Worm (Caenorhabditis elegans): ENCODE measurements around the gene C16A11.7.
A peak's percentile ranks its signal among the peaks of the same experiment; 100 is the strongest.

The C16A11.7 gene

ce11 chrII:4276924-4277323, 20.2 kb upstream of the C16A11.7 start:
- TF ChIP-seq W03F9.2 (tag; optimal IDR thresholded peaks at IDR 0.05) = no peak
- TF ChIP-seq him-1 (tag; optimal IDR thresholded peaks at IDR 0.05) = no peak
- TF ChIP-seq dao-5 (tag; optimal IDR thresholded peaks at IDR 0.05) = no peak

- TF ChIP-seq W03F9.2 (tag; optimal IDR thresholded peaks at IDR 0.05) (no peak), dao-5 (tag; optimal IDR thresholded peaks at IDR 0.05) (no peak)
Measured at ce11 chrII:4275637-4276252, 19.0 kb upstream of the C16A11.7 start, which contains the start of gene npr-42. TSS of gene npr-42 (plus strand) at chrII:4276202.

ce11 chrII:4267711-4268110, 11.0 kb upstream of the C16A11.7 start:
- TF ChIP-seq W03F9.2 (tag; optimal IDR thresholded peaks at IDR 0.05) (no peak), him-1 (tag; optimal IDR thresholded peaks at IDR 0.05) (no peak), dao-5 (tag; optimal IDR thresholded peaks at IDR 0.05) (no peak)

- TF ChIP-seq him-1 (tag; optimal IDR thresholded peaks at IDR 0.05) = no peak
- TF ChIP-seq W03F9.2 (tag; optimal IDR thresholded peaks at IDR 0.05) = no peak
- no peak for TF ChIP-seq dao-5 (tag; optimal IDR thresholded peaks at IDR 0.05)
Measured at ce11 chrII:4258683-4259082, 1.9 kb upstream of the C16A11.7 start, which contains the start of gene clec-135. TSS of gene clec-135 (minus strand) at chrII:4258783.

ce11 chrII:4246897-4247296, 9.9 kb downstream of the C16A11.7 start, which contains the start of gene gpa-11:
TSS of gene gpa-11 (plus strand) at chrII:4247197.
- no peak for TF ChIP-seq dao-5 (tag; optimal IDR thresholded peaks at IDR 0.05)
- TF ChIP-seq him-1 (tag; optimal IDR thresholded peaks at IDR 0.05) = no peak
- TF ChIP-seq W03F9.2 (tag; optimal IDR thresholded peaks at IDR 0.05) = no peak

ce11 chrII:4244959-4245358, 11.8 kb downstream of the C16A11.7 start:
- TF ChIP-seq him-1 (tag; optimal IDR thresholded peaks at IDR 0.05) (no peak), W03F9.2 (tag; optimal IDR thresholded peaks at IDR 0.05) (no peak), dao-5 (tag; optimal IDR thresholded peaks at IDR 0.05) (no peak)

ce11 chrII:4238963-4239362, 17.8 kb downstream of the C16A11.7 start:
- TF ChIP-seq W03F9.2 (tag; optimal IDR thresholded peaks at IDR 0.05) (no peak), dao-5 (tag; optimal IDR thresholded peaks at IDR 0.05) (no peak), him-1 (tag; optimal IDR thresholded peaks at IDR 0.05) (no peak)

ce11 chrII:4237701-4238214, 19.0 kb downstream of the C16A11.7 start, which contains the start of the genes fbxc-44 and C16A11.2:
TSS of gene fbxc-44 (minus strand) at chrII:4237751.
TSS of gene C16A11.2 (plus strand) at chrII:4238203.
- no peak for TF ChIP-seq him-1 (tag; optimal IDR thresholded peaks at IDR 0.05)
- peak; percentile 36 for TF ChIP-seq W03F9.2 (tag; optimal IDR thresholded peaks at IDR 0.05)

- no peak for TF ChIP-seq W03F9.2 (tag; optimal IDR thresholded peaks at IDR 0.05)
- no peak for TF ChIP-seq dao-5 (tag; optimal IDR thresholded peaks at IDR 0.05)
- TF ChIP-seq him-1 (tag; optimal IDR thresholded peaks at IDR 0.05) = no peak
Measured at ce11 chrII:4235959-4236358, 20.8 kb downstream of the C16A11.7 start, which contains the start of gene fbxc-43. TSS of gene fbxc-43 (minus strand) at chrII:4235996.

ce11 chrII:4230816-4231435, 25.8 kb downstream of the C16A11.7 start, which contains the start of gene C16A11.10:
TSS of gene C16A11.10 (plus strand) at chrII:4231385.
- TF ChIP-seq W03F9.2 (tag; optimal IDR thresholded peaks at IDR 0.05) (no peak), him-1 (tag; optimal IDR thresholded peaks at IDR 0.05) (no peak), dao-5 (tag; optimal IDR thresholded peaks at IDR 0.05) (no peak)

- TF ChIP-seq dao-5 (tag; optimal IDR thresholded peaks at IDR 0.05) (no peak), W03F9.2 (tag; optimal IDR thresholded peaks at IDR 0.05) (no peak), him-1 (tag; optimal IDR thresholded peaks at IDR 0.05) (no peak)
Measured at ce11 chrII:4229106-4229708, 27.5 kb downstream of the C16A11.7 start, which contains the start of gene C16A11.3. TSS of gene C16A11.3 (plus strand) at chrII:4229545.

ce11 chrII:4228112-4228770, 28.5 kb downstream of the C16A11.7 start:
- TF ChIP-seq dao-5 (tag; optimal IDR thresholded peaks at IDR 0.05) (no peak), him-1 (tag; optimal IDR thresholded peaks at IDR 0.05) (no peak), W03F9.2 (tag; optimal IDR thresholded peaks at IDR 0.05) (no peak)

ce11 chrII:4226598-4227096, 30.1 kb downstream of the C16A11.7 start, which contains the start of gene C16A11.4:
TSS of gene C16A11.4 (plus strand) at chrII:4227046.
- no peak for TF ChIP-seq dao-5 (tag; optimal IDR thresholded peaks at IDR 0.05)
- no peak for TF ChIP-seq W03F9.2 (tag; optimal IDR thresholded peaks at IDR 0.05)
- no peak for TF ChIP-seq him-1 (tag; optimal IDR thresholded peaks at IDR 0.05)
